Fruit fly (Drosophila melanogaster) whole organism, wandering third instar larva: ENCODE data around the gene bun.
A peak's percentile ranks its signal among the peaks of the same experiment; 100 is the strongest.

Experiments
- Abd-B ChIP-seq: fragments of >200 bp; optimal IDR thresholded peaks from 2 replicates; lab custom pipeline; 2017; ENCODE audit warnings: missing biosample characterization, missing genetic modification characterization
- CG32264 ChIP-seq: fragments of 200-800 bp; sonication (Bioruptor generic); optimal IDR thresholded peaks from 2 replicates; lab custom pipeline; 2016; ENCODE audit warnings: missing biosample characterization, missing genetic modification characterization
- CG9705 ChIP-seq: fragments of 200-800 bp; sonication (Bioruptor generic); optimal IDR thresholded peaks from 2 replicates; lab custom pipeline; 2018; ENCODE audit warnings: missing biosample characterization, mild to moderate bottlenecking, missing genetic modification characterization
- CrebA ChIP-seq: fragments of 200-800 bp; sonication (Bioruptor generic); optimal IDR thresholded peaks from 2 replicates; lab custom pipeline; 2016; ENCODE audit warnings: missing biosample characterization, mild to moderate bottlenecking, missing genetic modification characterization, borderline replicate concordance
- Dfd ChIP-seq: fragments of >200 bp; optimal IDR thresholded peaks from 2 replicates; lab custom pipeline; 2017; ENCODE audit warnings: missing biosample characterization, missing genetic modification characterization
- Dif ChIP-seq: fragments of 200-275, 200-300 bp; sonication (Bioruptor generic); optimal IDR thresholded peaks from 2 replicates; lab custom pipeline; 2018; ENCODE audit warnings: missing biosample characterization, missing genetic modification characterization; ENCODE audit not compliant: partially characterized antibody
- GATAd ChIP-seq: sonication (Bioruptor generic); optimal IDR thresholded peaks from 2 replicates; lab custom pipeline; 2016; ENCODE audit warnings: missing biosample characterization, missing genetic modification characterization
- HLH106 ChIP-seq: fragments of 200-800 bp; optimal IDR thresholded peaks from 3 replicates; lab custom pipeline; 2019; ENCODE audit warnings: missing biosample characterization, mild to moderate bottlenecking, missing genetic modification characterization, moderate library complexity
- Hnf4 ChIP-seq: fragments of 200-800 bp; sonication (Bioruptor generic); optimal IDR thresholded peaks from 2 replicates; lab custom pipeline; 2016; ENCODE audit warnings: missing biosample characterization, mild to moderate bottlenecking, missing genetic modification characterization
- Hr78 ChIP-seq: fragments of >200 bp; optimal IDR thresholded peaks from 2 replicates; lab custom pipeline; 2017; ENCODE audit warnings: missing biosample characterization, missing genetic modification characterization
- Hr83 ChIP-seq: fragments of 200-300 bp; sonication (Bioruptor generic); optimal IDR thresholded peaks from 2 replicates; lab custom pipeline; 2016; ENCODE audit warnings: missing biosample characterization, mild to moderate bottlenecking, missing genetic modification characterization, moderate library complexity; ENCODE audit not compliant: poor library complexity, severe bottlenecking
- Jra ChIP-seq: sonication (Bioruptor generic); optimal IDR thresholded peaks from 2 replicates; lab custom pipeline; 2016; ENCODE audit warnings: missing biosample characterization, missing genetic modification characterization
- Mio ChIP-seq: sonication (Bioruptor generic); optimal IDR thresholded peaks from 2 replicates; lab custom pipeline; 2016; ENCODE audit warnings: missing biosample characterization, missing genetic modification characterization
- Myc ChIP-seq: fragments of >200 bp; optimal IDR thresholded peaks from 2 replicates; lab custom pipeline; 2017
- N ChIP-seq: fragments of >200 bp; optimal IDR thresholded peaks from 2 replicates; lab custom pipeline; 2018; ENCODE audit warnings: missing biosample characterization, missing external identifiers, missing genetic modification characterization
- OdsH ChIP-seq: fragments of 200-800 bp; sonication (Bioruptor generic); optimal IDR thresholded peaks from 2 replicates; lab custom pipeline; 2016; ENCODE audit warnings: missing biosample characterization, mild to moderate bottlenecking, missing genetic modification characterization
- Rel ChIP-seq, 2 experiments: fragments of 200-800 bp; sonication (Bioruptor generic) in 1 of 2; optimal IDR thresholded peaks; 2 replicates in 1 of 2; 3 replicates in 1 of 2; lab custom pipeline; 2016 to 2019; ENCODE audit warnings: mild to moderate bottlenecking in 2 of 2, missing biosample characterization in 2 of 2, missing genetic modification characterization in 2 of 2, moderate library complexity in 1 of 2
- Sp1 ChIP-seq: fragments of 200-800 bp; sonication (Bioruptor generic); optimal IDR thresholded peaks from 3 replicates; lab custom pipeline; 2019; ENCODE audit warnings: missing biosample characterization, mild to moderate bottlenecking, missing genetic modification characterization, moderate library complexity
- Vsx2 ChIP-seq: fragments of 200-300, 225-300 bp; sonication (Bioruptor generic); optimal IDR thresholded peaks from 2 replicates; lab custom pipeline; 2018; ENCODE audit warnings: missing biosample characterization, missing genetic modification characterization; ENCODE audit not compliant: partially characterized antibody
- br ChIP-seq: fragments of 200-800 bp; sonication (Bioruptor generic); optimal IDR thresholded peaks from 2 replicates; lab custom pipeline; 2016; ENCODE audit warnings: missing biosample characterization, missing genetic modification characterization
- brk ChIP-seq: fragments of 200-800 bp; sonication (Bioruptor generic); optimal IDR thresholded peaks from 2 replicates; lab custom pipeline; 2016; ENCODE audit warnings: missing biosample characterization, mild to moderate bottlenecking, missing genetic modification characterization
- dl ChIP-seq, 2 experiments: fragments of 175-275, 200-275 bp in 1 of 2; fragments of 200-275 bp in 1 of 2; sonication (Bioruptor generic); optimal IDR thresholded peaks; lab custom pipeline; 2018; ENCODE audit warnings: mild to moderate bottlenecking in 2 of 2, missing biosample characterization in 2 of 2, missing genetic modification characterization in 2 of 2, moderate library complexity in 2 of 2; ENCODE audit not compliant: partially characterized antibody in 2 of 2, insufficient read depth in 1 of 2
- dmrt93B ChIP-seq: fragments of 200-800 bp; sonication (Bioruptor generic); optimal IDR thresholded peaks from 2 replicates; lab custom pipeline; 2018; ENCODE audit warnings: missing biosample characterization, mild to moderate bottlenecking, missing genetic modification characterization
- dsf ChIP-seq: sonication (Bioruptor generic); optimal IDR thresholded peaks from 2 replicates; lab custom pipeline; 2016; ENCODE audit warnings: missing biosample characterization, missing genetic modification characterization, borderline replicate concordance
- ey ChIP-seq: fragments of 200-800 bp; sonication (Bioruptor generic); optimal IDR thresholded peaks from 2 replicates; lab custom pipeline; 2016; ENCODE audit warnings: missing biosample characterization, missing genetic modification characterization
- foxo ChIP-seq, 2 experiments: fragments of 200-800 bp; sonication (Bioruptor generic); optimal IDR thresholded peaks; 2 replicates in 1 of 2; 3 replicates in 1 of 2; lab custom pipeline; 2016 to 2017; ENCODE audit warnings: missing biosample characterization in 2 of 2, missing genetic modification characterization in 2 of 2
- fru ChIP-seq: fragments of 200-800 bp; sonication (Bioruptor generic); optimal IDR thresholded peaks from 3 replicates; lab custom pipeline; 2016; ENCODE audit warnings: missing biosample characterization, mild to moderate bottlenecking, missing genetic modification characterization
- h ChIP-seq: fragments of 200-800 bp; sonication (Bioruptor generic); optimal IDR thresholded peaks from 3 replicates; lab custom pipeline; 2016; ENCODE audit warnings: missing biosample characterization, mild to moderate bottlenecking, missing genetic modification characterization
- jim ChIP-seq: fragments of 175-275, 200-325 bp; sonication (Bioruptor generic); optimal IDR thresholded peaks from 2 replicates; lab custom pipeline; 2016; ENCODE audit warnings: missing biosample characterization, mild to moderate bottlenecking, missing genetic modification characterization
- lola ChIP-seq: fragments of >200 bp; optimal IDR thresholded peaks from 2 replicates; lab custom pipeline; 2017; ENCODE audit warnings: missing biosample characterization, missing genetic modification characterization
- pan ChIP-seq: fragments of >200 bp; optimal IDR thresholded peaks from 2 replicates; lab custom pipeline; 2017
- psq ChIP-seq: fragments of 200-800 bp; sonication (Bioruptor generic); optimal IDR thresholded peaks from 3 replicates; lab custom pipeline; 2017; ENCODE audit warnings: missing biosample characterization, mild to moderate bottlenecking, missing genetic modification characterization, moderate library complexity
- rgr ChIP-seq: fragments of 200-800 bp; sonication (Bioruptor generic); optimal IDR thresholded peaks from 3 replicates; lab custom pipeline; 2016; ENCODE audit warnings: missing biosample characterization, mild to moderate bottlenecking, missing genetic modification characterization
- sage ChIP-seq: fragments of 200-800 bp; sonication (Bioruptor generic); optimal IDR thresholded peaks from 2 replicates; lab custom pipeline; 2016; ENCODE audit warnings: missing biosample characterization, mild to moderate bottlenecking, missing genetic modification characterization
- sv ChIP-seq: fragments of 200-800 bp; sonication (Bioruptor generic); optimal IDR thresholded peaks from 3 replicates; lab custom pipeline; 2016; ENCODE audit warnings: missing biosample characterization, missing genetic modification characterization
- tai ChIP-seq: sonication (Bioruptor generic); optimal IDR thresholded peaks from 2 replicates; lab custom pipeline; 2016; ENCODE audit warnings: missing biosample characterization, missing genetic modification characterization
- usp ChIP-seq: fragments of >200 bp; optimal IDR thresholded peaks from 2 replicates; lab custom pipeline; 2017; ENCODE audit warnings: missing biosample characterization, missing genetic modification characterization
- woc ChIP-seq: sonication (Bioruptor generic); optimal IDR thresholded peaks from 2 replicates; lab custom pipeline; 2016; ENCODE audit warnings: missing biosample characterization, mild to moderate bottlenecking, missing genetic modification characterization

Gene bun

DNA sequence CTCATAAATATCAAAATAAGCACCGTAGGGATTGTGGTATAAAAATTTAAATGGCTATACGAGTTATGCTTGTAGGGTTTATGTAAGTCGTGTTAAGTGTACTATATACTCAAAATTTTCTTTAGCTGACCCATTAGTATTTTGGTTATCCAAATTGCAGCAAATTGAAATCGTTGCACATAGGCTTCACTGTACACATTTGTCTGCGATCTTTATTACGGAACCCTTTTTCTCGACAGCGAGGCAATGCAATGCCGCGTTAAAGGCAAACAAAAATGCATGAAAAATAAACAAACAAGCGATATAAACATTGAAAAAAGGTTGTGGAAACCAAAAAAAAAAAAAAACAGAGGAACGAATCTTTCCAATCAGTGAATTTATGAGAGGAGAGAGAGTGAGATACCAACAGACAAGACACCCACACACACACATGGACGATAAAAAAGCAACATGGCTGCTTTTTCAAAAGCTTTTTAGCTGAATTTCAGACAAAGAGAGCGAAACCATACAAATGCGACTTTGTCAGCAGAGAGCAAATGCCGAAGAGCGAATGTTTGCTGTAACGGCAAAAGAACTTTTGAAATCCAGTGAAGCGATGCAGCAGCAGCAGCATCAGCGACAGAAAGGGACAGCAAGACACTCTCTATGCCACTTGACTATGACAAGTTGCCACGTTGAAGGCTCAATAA lies 62.4 kb downstream of the bun start:
- TF ChIP-seq HLH106 (tag; lab: Kevin White, UChicago): peak; percentile 98
- peak; percentile 69 for TF ChIP-seq dsf (GFP tag; lab: Kevin White, UChicago)
- TF ChIP-seq woc (GFP tag; lab: Kevin White, UChicago): peak; percentile 98
- TF ChIP-seq Abd-B (GFP tag; lab: Kevin White, UChicago): no peak
- peak; percentile 96 for TF ChIP-seq CG9705 (GFP tag; lab: Kevin White, UChicago)
- TF ChIP-seq brk (GFP tag; lab: Kevin White, UChicago): peak; percentile 70
- TF ChIP-seq Mio (GFP tag; lab: Kevin White, UChicago): peak; percentile 86
- no peak for TF ChIP-seq Rel (GFP tag; optimal IDR thresholded peaks at IDR 0.05; lab: Kevin White, UChicago)
- peak; percentile 82 for TF ChIP-seq Rel (tag; optimal IDR thresholded peaks at IDR 0.05; lab: Kevin White, UChicago)
- peak; percentile 97 for TF ChIP-seq h (GFP tag; lab: Kevin White, UChicago)
- no peak for TF ChIP-seq pan (lab: Kevin White, UChicago)
- peak; percentile 89 for TF ChIP-seq tai (GFP tag; lab: Kevin White, UChicago)
- TF ChIP-seq Hr83 (GFP tag; lab: Kevin White, UChicago): no peak
- peak; percentile 97 for TF ChIP-seq rgr
- peak; percentile 68 for TF ChIP-seq GATAd (GFP tag; lab: Kevin White, UChicago)
- no peak for TF ChIP-seq lola (GFP tag; lab: Kevin White, UChicago)
- TF ChIP-seq CG32264 (GFP tag; lab: Kevin White, UChicago): peak; percentile 95
- TF ChIP-seq Myc (lab: Kevin White, UChicago): no peak
- peak; percentile 93 for TF ChIP-seq sage (GFP tag; lab: Kevin White, UChicago)
- peak; percentile 80 for TF ChIP-seq Jra (GFP tag; lab: Kevin White, UChicago)
- TF ChIP-seq Sp1 (GFP tag; lab: Kevin White, UChicago): peak; percentile 96
- TF ChIP-seq Vsx2 (GFP tag; lab: Kevin White, UChicago): no peak
- TF ChIP-seq OdsH: peak; percentile 97
- TF ChIP-seq Dif (GFP tag; lab: Kevin White, UChicago): peak; percentile 67
- TF ChIP-seq jim (GFP tag; lab: Kevin White, UChicago): no peak
- TF ChIP-seq N (GFP tag; lab: Kevin White, UChicago): no peak
- no peak for TF ChIP-seq Hr78 (GFP tag; lab: Kevin White, UChicago)
- TF ChIP-seq Hnf4: peak; percentile 96
- TF ChIP-seq dmrt93B (GFP tag; lab: Kevin White, UChicago): peak; percentile 93
- peak; percentile 98 for TF ChIP-seq ey (GFP tag; lab: Kevin White, UChicago)
- peak; percentile 97 for TF ChIP-seq br (GFP tag; lab: Kevin White, UChicago)
- no peak for TF ChIP-seq CrebA (GFP tag; lab: Kevin White, UChicago)
- TF ChIP-seq foxo (GFP tag; optimal IDR thresholded peaks at IDR 0.05; lab: Kevin White, UChicago): peak; percentile 77 to 97
- no peak for TF ChIP-seq usp (GFP tag; lab: Kevin White, UChicago)
- TF ChIP-seq Dfd (GFP tag; lab: Kevin White, UChicago): peak; percentile 24
- TF ChIP-seq sv (GFP tag; lab: Kevin White, UChicago): peak; percentile 82
- peak; percentile 46 to 66 for TF ChIP-seq dl (GFP tag; optimal IDR thresholded peaks at IDR 0.05; lab: Kevin White, UChicago; ENCODE audit: insufficient read depth in 1 of 2, partially characterized antibody in 2 of 2)
- TF ChIP-seq fru (GFP tag; lab: Kevin White, UChicago): peak; percentile 97
- peak; percentile 94 for TF ChIP-seq psq (GFP tag; lab: Kevin White, UChicago)

dm6 chr2L:12483519-12483865 lies 62.9 kb downstream of the bun start:
- TF ChIP-seq dl (GFP tag; optimal IDR thresholded peaks at IDR 0.05; lab: Kevin White, UChicago; ENCODE audit: insufficient read depth in 1 of 2, partially characterized antibody in 2 of 2) (peak; percentile 55 to 56), Dif (GFP tag; lab: Kevin White, UChicago) (peak; percentile 55), fru (GFP tag; lab: Kevin White, UChicago) (no peak)
- TF ChIP-seq, all 38 proteins: peak for 2
